Worm (Caenorhabditis elegans) whole organism, mixed stage, embryonic: Measurements from ENCODE around the gene aakg-3.
A peak's percentile ranks its signal among the peaks of the same experiment; 100 is the strongest.

Experiments
- M03D4.4 ChIP-seq: sonication (generic microtip); optimal IDR thresholded peaks from 2 replicates; lab custom pipeline; 2017; ENCODE audit warnings: mild to moderate bottlenecking, missing genetic modification characterization, missing compliant biosample characterization
- bed-3 ChIP-seq: fragments of 200-800 bp; sonication (Bioruptor generic); optimal IDR thresholded peaks from 3 replicates; lab custom pipeline; 2018; ENCODE audit warnings: mild to moderate bottlenecking, missing genetic modification characterization, moderate library complexity, missing compliant biosample characterization
- ceh-39 ChIP-seq: fragments of 150-350 bp; optimal IDR thresholded peaks from 2 replicates; lab custom pipeline; 2014; ENCODE audit warnings: missing biosample characterization, missing genetic modification characterization
- ceh-43 ChIP-seq: fragments of 200-800 bp; sonication (Bioruptor generic); optimal IDR thresholded peaks from 2 replicates; lab custom pipeline; 2018; ENCODE audit warnings: mild to moderate bottlenecking, missing genetic modification characterization, moderate library complexity, missing compliant biosample characterization
- ceh-83 ChIP-seq: fragments of 200-800 bp; sonication (Bioruptor generic); optimal IDR thresholded peaks from 2 replicates; lab custom pipeline; 2018; ENCODE audit warnings: mild to moderate bottlenecking, missing genetic modification characterization, missing compliant biosample characterization
- ces-1 ChIP-seq: fragments of 150-350 bp; optimal IDR thresholded peaks from 2 replicates; lab custom pipeline; 2014; ENCODE audit warnings: missing biosample characterization, missing genetic modification reagents, missing genetic modification characterization
- cnd-1 ChIP-seq: fragments of 200-800 bp; sonication (Bioruptor generic); optimal IDR thresholded peaks from 2 replicates; lab custom pipeline; 2018; ENCODE audit warnings: mild to moderate bottlenecking, missing genetic modification characterization, missing compliant biosample characterization
- drap-1 ChIP-seq: fragments of 200-800 bp; sonication (Bioruptor generic); optimal IDR thresholded peaks from 3 replicates; lab custom pipeline; 2018; ENCODE audit warnings: mild to moderate bottlenecking, missing genetic modification characterization, missing compliant biosample characterization
- elt-3 ChIP-seq: fragments of 150-350 bp; optimal IDR thresholded peaks from 2 replicates; lab custom pipeline; 2014; ENCODE audit warnings: missing biosample characterization, missing genetic modification characterization
- ham-2 ChIP-seq: fragments of 200-800 bp; sonication (Bioruptor generic); optimal IDR thresholded peaks from 2 replicates; lab custom pipeline; 2018; ENCODE audit warnings: mild to moderate bottlenecking, missing genetic modification characterization, missing compliant biosample characterization
- hlh-1 ChIP-seq: fragments of 150-350 bp; optimal IDR thresholded peaks from 2 replicates; lab custom pipeline; 2014; ENCODE audit warnings: missing biosample characterization, missing genetic modification reagents, missing genetic modification characterization
- lin-32 ChIP-seq: fragments of 200-800 bp; sonication (Bioruptor generic); optimal IDR thresholded peaks from 2 replicates; lab custom pipeline; 2018; ENCODE audit warnings: mild to moderate bottlenecking, missing genetic modification characterization, missing compliant biosample characterization
- lsy-2 ChIP-seq: fragments of 150-350 bp; optimal IDR thresholded peaks from 2 replicates; lab custom pipeline; 2014; ENCODE audit warnings: missing biosample characterization, missing genetic modification characterization
- mab-5 ChIP-seq: fragments of 150-350 bp; optimal IDR thresholded peaks from 2 replicates; lab custom pipeline; 2014; ENCODE audit warnings: missing biosample characterization, missing genetic modification characterization
- mep-1 ChIP-seq: fragments of 150-350 bp; optimal IDR thresholded peaks from 2 replicates; lab custom pipeline; 2017; ENCODE audit warnings: missing biosample characterization, missing genetic modification reagents, missing genetic modification characterization, inconsistent platforms
- mls-2 ChIP-seq: sonication (generic microtip); optimal IDR thresholded peaks from 2 replicates; lab custom pipeline; 2016; ENCODE audit warnings: mild to moderate bottlenecking, missing genetic modification characterization, moderate library complexity, missing compliant biosample characterization
- nhr-12 ChIP-seq: fragments of 150-350 bp; optimal IDR thresholded peaks from 2 replicates; lab custom pipeline; 2014; ENCODE audit warnings: missing biosample characterization, missing genetic modification characterization
- nhr-2 ChIP-seq: fragments of 150-350 bp; optimal IDR thresholded peaks from 2 replicates; lab custom pipeline; 2014; ENCODE audit warnings: missing biosample characterization, missing genetic modification characterization
- nhr-237 ChIP-seq: fragments of 150-350 bp; optimal IDR thresholded peaks from 2 replicates; lab custom pipeline; 2014; ENCODE audit warnings: missing biosample characterization, missing genetic modification characterization
- nhr-76 ChIP-seq: sonication (generic microtip); optimal IDR thresholded peaks from 2 replicates; lab custom pipeline; 2017; ENCODE audit warnings: missing biosample characterization, missing genetic modification characterization
- pha-4 ChIP-seq: fragments of 150-350 bp; optimal IDR thresholded peaks from 2 replicates; lab custom pipeline; 2018; ENCODE audit warnings: missing biosample characterization, missing genetic modification reagents, missing genetic modification characterization
- snpc-4 ChIP-seq: fragments of 150-350 bp; optimal IDR thresholded peaks from 2 replicates; lab custom pipeline; 2014; ENCODE audit warnings: missing biosample characterization, missing genetic modification characterization
- sptf-1 ChIP-seq: sonication (generic microtip); optimal IDR thresholded peaks from 2 replicates; lab custom pipeline; 2017; ENCODE audit warnings: mild to moderate bottlenecking, missing genetic modification characterization, moderate library complexity, missing compliant biosample characterization
- tbx-8 ChIP-seq: fragments of 200-800 bp; sonication (Bioruptor generic); optimal IDR thresholded peaks from 2 replicates; lab custom pipeline; 2018; ENCODE audit warnings: mild to moderate bottlenecking, missing genetic modification characterization, moderate library complexity, missing compliant biosample characterization
- unc-120 ChIP-seq: sonication (generic microtip); optimal IDR thresholded peaks from 2 replicates; lab custom pipeline; 2017; ENCODE audit warnings: missing genetic modification characterization, missing compliant biosample characterization; ENCODE audit not compliant: poor library complexity, severe bottlenecking
- unc-39 ChIP-seq: fragments of 150-350 bp; optimal IDR thresholded peaks from 2 replicates; lab custom pipeline; 2014; ENCODE audit warnings: missing biosample characterization, missing genetic modification characterization
- unc-62 ChIP-seq: fragments of 150-350 bp; optimal IDR thresholded peaks from 2 replicates; lab custom pipeline; 2014; ENCODE audit warnings: missing biosample characterization, missing genetic modification reagents, missing genetic modification characterization
- zip-8 ChIP-seq: fragments of 150-350 bp; optimal IDR thresholded peaks from 2 replicates; lab custom pipeline; 2014; ENCODE audit warnings: missing biosample characterization, missing genetic modification characterization
- ztf-11 ChIP-seq: fragments of 150-350 bp; optimal IDR thresholded peaks from 2 replicates; lab custom pipeline; 2014; ENCODE audit warnings: missing biosample characterization, missing genetic modification characterization

aakg-3 gene

ce11 chrX:2972272-2973042, 3.8 kb upstream of the aakg-3 start:
- TF ChIP-seq unc-39 (tag; lab: Kevin White, UChicago) (no peak), lin-32 (GFP tag; lab: Kevin White, UChicago) (no peak), ceh-39 (tag; lab: Kevin White, UChicago) (no peak), ces-1 (GFP tag; lab: Kevin White, UChicago) (no peak), elt-3 (tag; lab: Kevin White, UChicago) (no peak), nhr-237 (tag; lab: Kevin White, UChicago) (no peak), M03D4.4 (tag; lab: Kevin White, UChicago) (no peak), lsy-2 (tag; lab: Kevin White, UChicago) (no peak), nhr-76 (tag; lab: Kevin White, UChicago) (no peak), hlh-1 (tag; lab: Kevin White, UChicago) (no peak), ceh-83 (no peak), ztf-11 (tag; lab: Kevin White, UChicago) (no peak), zip-8 (no peak), mab-5 (tag; lab: Kevin White, UChicago) (no peak), unc-120 (tag; lab: Kevin White, UChicago) (no peak)

- no peak for TF ChIP-seq drap-1 (GFP tag; lab: Kevin White, UChicago)
- TF ChIP-seq hlh-1 (tag; lab: Kevin White, UChicago) = peak; percentile 47
- peak; percentile 23 for TF ChIP-seq unc-62 (GFP tag; lab: Kevin White, UChicago)
- TF ChIP-seq nhr-2 (tag; lab: Kevin White, UChicago) = no peak
- TF ChIP-seq bed-3 (GFP tag; lab: Kevin White, UChicago) = no peak
- TF ChIP-seq, all 35 proteins: peak for 2
Measured at ce11 chrX:2975421-2975820, 827 bp upstream of the aakg-3 start.

- no peak for TF ChIP-seq lsy-2 (tag; lab: Kevin White, UChicago)
- no peak for TF ChIP-seq cnd-1 (tag; lab: Kevin White, UChicago)
- TF ChIP-seq pha-4 (tag; lab: Kevin White, UChicago) = no peak
- TF ChIP-seq ham-2 (GFP tag; lab: Kevin White, UChicago) = no peak
- no peak for TF ChIP-seq ceh-83
Measured at ce11 chrX:2978100-2978499, 1.9 kb downstream of the aakg-3 start.

ce11 chrX:2981715-2982114, 5.5 kb downstream of the aakg-3 start, which contains the start of gene nspg-5:
Gene nspg-5, plus strand, starts transcription at chrX:2982015.
- no peak for TF ChIP-seq nhr-12 (tag; lab: Kevin White, UChicago)
- TF ChIP-seq hlh-1 (tag; lab: Kevin White, UChicago) = no peak
- TF ChIP-seq tbx-8 (GFP tag; lab: Kevin White, UChicago) = no peak
- TF ChIP-seq zip-8 = no peak
- no peak for TF ChIP-seq mab-5 (tag; lab: Kevin White, UChicago)
- TF ChIP-seq mls-2 (tag; lab: Kevin White, UChicago) = no peak
- no peak for TF ChIP-seq lsy-2 (tag; lab: Kevin White, UChicago)

ce11 chrX:2983996-2984395, 7.7 kb downstream of the aakg-3 start, which contains the start of gene osm-5:
Gene osm-5, plus strand, starts transcription at chrX:2984263.
- no peak for TF ChIP-seq unc-120 (tag; lab: Kevin White, UChicago)
- TF ChIP-seq nhr-2 (tag; lab: Kevin White, UChicago) = no peak
- TF ChIP-seq nhr-237 (tag; lab: Kevin White, UChicago) = no peak

ce11 chrX:2990145-2990544, 13.9 kb downstream of the aakg-3 start:
- TF ChIP-seq ces-1 (GFP tag; lab: Kevin White, UChicago) (no peak), drap-1 (GFP tag; lab: Kevin White, UChicago) (no peak), M03D4.4 (tag; lab: Kevin White, UChicago) (no peak), ceh-83 (no peak), snpc-4 (tag; lab: Kevin White, UChicago) (no peak), unc-120 (tag; lab: Kevin White, UChicago) (no peak), ceh-43 (no peak), mab-5 (tag; lab: Kevin White, UChicago) (no peak), mep-1 (no peak), ztf-11 (tag; lab: Kevin White, UChicago) (no peak), lin-32 (GFP tag; lab: Kevin White, UChicago) (no peak), pha-4 (tag; lab: Kevin White, UChicago) (no peak), bed-3 (GFP tag; lab: Kevin White, UChicago) (no peak), unc-39 (tag; lab: Kevin White, UChicago) (no peak), sptf-1 (tag; lab: Kevin White, UChicago) (no peak), mls-2 (tag; lab: Kevin White, UChicago) (no peak), lsy-2 (tag; lab: Kevin White, UChicago) (no peak)
